Worm (Caenorhabditis elegans): ENCODE results near the gene srbc-48.
"Not testable (repeated sequence)": the region's sequence is repeated elsewhere in the genome, so short reads cannot be mapped to it uniquely, and the experiment has no call there.

Gene srbc-48

DNA sequence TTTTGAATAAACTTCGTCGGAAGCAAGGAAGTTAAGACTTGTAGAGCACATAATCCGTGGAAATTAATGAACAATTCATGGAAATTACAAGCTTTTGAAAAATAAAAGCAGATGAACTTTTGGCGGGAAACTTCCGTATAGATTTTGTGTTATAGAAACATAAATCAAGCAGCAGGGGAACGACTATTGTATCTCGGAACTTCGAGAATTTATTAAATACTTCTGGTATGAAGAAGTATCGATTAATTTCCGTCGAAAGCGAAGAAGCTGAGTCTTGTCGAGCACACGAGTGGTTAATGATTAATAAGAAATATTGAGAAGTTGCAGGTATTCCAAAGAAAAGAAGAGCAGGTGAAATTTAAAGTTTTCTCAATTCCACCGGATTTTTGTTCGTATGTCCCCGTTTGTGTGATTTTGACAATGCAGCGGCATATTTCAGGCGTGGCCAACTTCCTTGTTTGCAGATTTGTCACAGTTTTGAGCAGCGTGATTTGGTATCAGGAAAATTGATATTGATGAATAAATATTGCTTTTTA lies 30.3 kb downstream of the srbc-48 start, which contains the start of gene srh-147:
Gene srh-147 (minus strand): TSS at position 51 of the 536 bp plus-strand sequence.
- TF ChIP-seq sma-3 (GFP tag; optimal IDR thresholded peaks at IDR 0.05); nhr-6 (tag; optimal IDR thresholded peaks at IDR 0.05); alr-1 (tag; optimal IDR thresholded peaks at IDR 0.05): not testable (repeated sequence)

DNA sequence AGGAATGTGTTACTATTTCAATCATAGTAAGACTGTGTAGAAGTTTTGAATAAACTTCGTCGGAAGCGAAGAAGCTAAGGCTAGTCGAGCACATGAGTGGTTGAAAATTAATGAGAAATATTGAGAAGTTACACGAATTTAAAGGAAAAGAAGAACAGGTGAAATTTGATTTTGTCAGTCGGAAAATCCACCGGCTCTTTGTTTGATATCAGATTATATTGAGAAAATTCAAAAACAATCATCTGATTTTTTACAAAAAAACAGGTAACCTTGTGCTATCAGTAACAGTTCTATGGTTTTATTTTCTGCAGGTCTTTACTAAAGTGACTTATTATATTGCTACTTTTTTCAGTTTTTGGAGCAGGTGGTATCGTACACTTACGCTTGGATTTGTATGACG lies 38.2 kb downstream of the srbc-48 start, which contains the start of gene srh-148:
Gene srh-148 (minus strand): TSS at position 101 of the 400 bp plus-strand sequence.
- TF ChIP-seq snpc-4 (tag; optimal IDR thresholded peaks at IDR 0.05), result no peak
- no peak for TF ChIP-seq ztf-11 (tag; optimal IDR thresholded peaks at IDR 0.05)
- TF ChIP-seq sma-3 (GFP tag; optimal IDR thresholded peaks at IDR 0.05), result no peak
- no peak for TF ChIP-seq mbf-1 (tag; optimal IDR thresholded peaks at IDR 0.05)
- TF ChIP-seq lin-39 (tag; optimal IDR thresholded peaks at IDR 0.05), result no peak
- no peak for TF ChIP-seq unc-55 (GFP tag; optimal IDR thresholded peaks at IDR 0.05)
- TF ChIP-seq sem-4 (tag; optimal IDR thresholded peaks at IDR 0.05), result no peak
- no peak for TF ChIP-seq Y55F3AM.14 (GFP tag; optimal IDR thresholded peaks at IDR 0.05)
- TF ChIP-seq aly-2 (tag; optimal IDR thresholded peaks at IDR 0.05), result no peak
- no peak for TF ChIP-seq skn-1 (tag; optimal IDR thresholded peaks at IDR 0.05)
- TF ChIP-seq egl-27 (tag; optimal IDR thresholded peaks at IDR 0.05), result no peak
- no peak for TF ChIP-seq crh-2 (tag; optimal IDR thresholded peaks at IDR 0.05)
- no peak for TF ChIP-seq ceh-82 (tag; optimal IDR thresholded peaks at IDR 0.05)
- TF ChIP-seq nhr-12 (tag; optimal IDR thresholded peaks at IDR 0.05), result no peak
- TF ChIP-seq R02D3.7 (tag; optimal IDR thresholded peaks at IDR 0.05), result no peak

DNA sequence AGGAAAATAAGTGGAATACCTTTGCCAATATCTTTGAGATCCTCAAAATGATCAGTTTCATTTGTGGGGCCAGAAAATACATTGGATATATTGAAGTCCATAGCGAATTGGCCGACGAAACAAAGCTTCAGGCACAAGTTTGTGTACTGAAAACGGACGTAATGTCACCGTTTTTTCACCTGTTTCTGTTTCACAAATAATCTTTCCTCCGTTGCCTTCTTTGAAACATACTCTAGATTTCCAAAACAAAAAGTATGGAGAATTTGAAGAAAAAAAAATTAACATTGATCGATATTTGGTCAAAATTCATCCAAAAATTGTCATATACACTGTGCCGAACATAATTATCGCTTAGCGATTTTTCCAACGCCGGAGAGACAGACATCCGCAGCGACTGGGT lies 42.5 kb downstream of the srbc-48 start, which contains the start of gene srz-12:
Gene srz-12 (minus strand): TSS at position 101 of the 400 bp plus-strand sequence.
- no peak for TF ChIP-seq snpc-4 (tag; optimal IDR thresholded peaks at IDR 0.05)
- no peak for TF ChIP-seq mdl-1 (tag; optimal IDR thresholded peaks at IDR 0.05)
- no peak for TF ChIP-seq mab-5 (tag; optimal IDR thresholded peaks at IDR 0.05)
- TF ChIP-seq nhr-10 (tag; optimal IDR thresholded peaks at IDR 0.05), result no peak
- TF ChIP-seq fos-1 (tag; optimal IDR thresholded peaks at IDR 0.05), result no peak
- TF ChIP-seq nhr-77 (tag; optimal IDR thresholded peaks at IDR 0.05), result no peak

DNA sequence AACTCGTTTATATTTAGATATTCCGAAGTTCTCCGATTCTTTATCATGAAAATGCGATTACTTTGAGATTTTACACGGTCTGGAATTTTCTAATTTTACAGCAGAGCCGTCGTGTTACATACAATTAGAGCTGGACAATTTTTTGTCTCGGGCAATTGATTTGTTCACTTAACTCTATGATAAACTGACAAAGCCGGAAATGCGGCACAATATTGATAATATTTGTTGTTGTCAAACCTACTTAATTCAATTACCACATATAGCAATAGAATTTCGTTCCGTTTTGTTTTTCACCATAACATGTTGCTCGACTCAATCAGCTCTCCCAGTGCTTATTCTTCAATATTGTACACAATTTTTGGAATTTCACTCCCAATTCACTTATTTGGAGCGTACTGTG lies 43.0 kb downstream of the srbc-48 start, which contains the start of gene srh-299:
Gene srh-299 (plus strand): TSS at position 301 of the 400 bp plus-strand sequence.
- TF ChIP-seq F13H6.1 (tag; optimal IDR thresholded peaks at IDR 0.05) (no peak), snpc-4 (tag; optimal IDR thresholded peaks at IDR 0.05) (no peak), lin-39 (tag; optimal IDR thresholded peaks at IDR 0.05) (no peak), lin-11 (tag; optimal IDR thresholded peaks at IDR 0.05) (no peak), nhr-129 (tag; optimal IDR thresholded peaks at IDR 0.05) (no peak), ztf-4 (tag; optimal IDR thresholded peaks at IDR 0.05) (no peak), dmd-4 (tag; optimal IDR thresholded peaks at IDR 0.05) (no peak), ztf-1 (GFP tag; conservative IDR thresholded peaks at IDR 0.05) (no peak)

DNA sequence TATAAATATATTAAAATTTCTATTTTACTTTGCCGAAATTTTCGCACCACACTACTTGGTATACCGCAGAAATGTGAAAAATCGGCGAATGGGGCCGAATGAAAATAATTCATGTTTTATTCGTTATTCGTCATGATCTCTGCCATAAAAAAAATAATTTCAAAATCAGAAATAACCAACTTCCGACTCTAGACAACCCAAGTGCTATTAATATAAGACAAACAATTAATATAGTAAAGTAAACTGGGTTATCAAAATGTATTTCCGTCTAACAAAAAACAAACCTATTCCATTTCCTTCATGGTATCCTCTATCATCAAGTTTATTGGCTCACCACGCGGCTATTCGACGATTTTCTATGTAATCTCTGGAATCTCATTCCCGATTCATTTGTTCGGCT lies 45.8 kb downstream of the srbc-48 start, which contains the start of gene srh-293:
Gene srh-293 (plus strand): TSS at position 301 of the 400 bp plus-strand sequence.
- TF ChIP-seq zag-1 (tag; optimal IDR thresholded peaks at IDR 0.05) (no peak), ztf-4 (tag; optimal IDR thresholded peaks at IDR 0.05) (no peak), snpc-4 (tag; optimal IDR thresholded peaks at IDR 0.05) (no peak), F13H6.1 (tag; optimal IDR thresholded peaks at IDR 0.05) (no peak), unc-62 (GFP tag; optimal IDR thresholded peaks at IDR 0.05) (no peak), peb-1 (tag; optimal IDR thresholded peaks at IDR 0.05) (no peak), gmeb-1 (tag; optimal IDR thresholded peaks at IDR 0.05) (no peak), egl-27 (tag; optimal IDR thresholded peaks at IDR 0.05) (no peak), ceh-16 (tag; optimal IDR thresholded peaks at IDR 0.05) (no peak)

DNA sequence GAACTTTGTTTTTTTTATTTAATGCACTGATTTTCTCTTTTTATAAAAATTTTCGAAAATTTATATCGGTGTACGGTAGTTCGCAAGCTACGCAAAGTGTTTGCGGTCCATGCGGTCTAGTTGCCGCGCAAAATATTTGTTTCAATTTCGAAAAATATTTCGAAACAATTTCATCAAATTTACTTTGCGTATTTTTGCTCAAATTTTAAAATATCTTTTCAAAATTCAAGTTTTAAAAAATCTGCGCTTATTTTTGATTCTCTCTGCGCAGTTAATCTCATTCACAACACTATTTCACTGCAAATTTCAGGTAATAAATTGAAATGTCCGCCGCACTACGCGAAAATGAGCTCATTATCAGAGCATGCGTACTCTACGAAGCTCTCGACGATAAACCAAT lies 47.3 kb downstream of the srbc-48 start, which contains the start of gene fbxa-197:
Gene fbxa-197 (plus strand): TSS at position 301 of the 400 bp plus-strand sequence.
- TF ChIP-seq R02D3.7 (tag; optimal IDR thresholded peaks at IDR 0.05) (no peak), ztf-11 (tag; optimal IDR thresholded peaks at IDR 0.05) (no peak), lsy-2 (tag; optimal IDR thresholded peaks at IDR 0.05) (no peak), mbf-1 (tag; optimal IDR thresholded peaks at IDR 0.05) (no peak), Y55F3AM.14 (GFP tag; optimal IDR thresholded peaks at IDR 0.05) (no peak), gmeb-1 (tag; optimal IDR thresholded peaks at IDR 0.05) (no peak), nhr-23 (tag; optimal IDR thresholded peaks at IDR 0.05) (no peak), snpc-4 (tag; optimal IDR thresholded peaks at IDR 0.05) (no peak), nhr-12 (tag; optimal IDR thresholded peaks at IDR 0.05) (no peak), ztf-1 (GFP tag; conservative IDR thresholded peaks at IDR 0.05) (no peak)
